Fruit fly (Drosophila melanogaster) whole organism, embryonic: Measurements from ENCODE around the gene CG42487.

ENCODE experiments used
- Atf-2 ChIP-seq: fragments of 200-800 bp; sonication (Bioruptor generic); optimal IDR thresholded peaks from 2 replicates; lab custom pipeline; 2016; ENCODE audit warnings: missing biosample characterization, missing genetic modification characterization
- Bdp1 ChIP-seq: fragments of 200-800 bp; sonication (Bioruptor generic); optimal IDR thresholded peaks from 3 replicates; lab custom pipeline; 2016; ENCODE audit warnings: missing biosample characterization, missing genetic modification characterization
- C15 ChIP-seq: fragments of 200-800 bp; sonication (Bioruptor generic); IDR thresholded peaks from 3 replicates; pipeline ENCODE4 v1.3.6; 2022; ENCODE audit warnings: missing biosample characterization, missing genetic modification characterization
- CG10366 ChIP-seq: fragments of 200-800 bp; sonication (Bioruptor generic); IDR thresholded peaks from 2 replicates; pipeline ENCODE4 v1.3.6; 2022; ENCODE audit warnings: missing biosample characterization, missing genetic modification characterization
- CG12219 ChIP-seq: fragments of 200-800 bp; sonication (Bioruptor generic); optimal IDR thresholded peaks from 3 replicates; lab custom pipeline; 2018; ENCODE audit warnings: missing biosample characterization, mild to moderate bottlenecking, missing genetic modification characterization
- CG13624 ChIP-seq: fragments of 200-800 bp; sonication (Bioruptor generic); optimal IDR thresholded peaks from 2 replicates; lab custom pipeline; 2016; ENCODE audit warnings: missing biosample characterization, missing genetic modification characterization
- CG14667 ChIP-seq: fragments of 200-800 bp; sonication (Bioruptor generic); IDR thresholded peaks from 2 replicates; pipeline ENCODE4 v1.3.6; 2022; ENCODE audit warnings: missing biosample characterization, missing genetic modification characterization
- CG16815 ChIP-seq: fragments of 200-800 bp; sonication (Bioruptor generic); optimal IDR thresholded peaks from 3 replicates; lab custom pipeline; 2017; ENCODE audit warnings: missing biosample characterization, mild to moderate bottlenecking, missing genetic modification characterization
- CG18476 ChIP-seq: fragments of 200-800 bp; sonication (Bioruptor generic); optimal IDR thresholded peaks from 2 replicates; lab custom pipeline; 2016; ENCODE audit warnings: missing biosample characterization, mild to moderate bottlenecking, missing genetic modification characterization
- CG31388 ChIP-seq: fragments of 200-800 bp; sonication (Bioruptor generic); optimal IDR thresholded peaks from 2 replicates; lab custom pipeline; 2016; ENCODE audit warnings: missing biosample characterization, missing genetic modification characterization
- CG3838 ChIP-seq: fragments of 200-800 bp; sonication (Bioruptor generic); optimal IDR thresholded peaks from 3 replicates; lab custom pipeline; 2016; ENCODE audit warnings: missing biosample characterization, missing genetic modification characterization
- CG4617 ChIP-seq: fragments of 200-800 bp; sonication (Bioruptor generic); optimal IDR thresholded peaks from 3 replicates; lab custom pipeline; 2016; ENCODE audit warnings: missing biosample characterization, missing genetic modification characterization, borderline replicate concordance
- CG5953 ChIP-seq: fragments of 200-800 bp; sonication (Bioruptor generic); IDR thresholded peaks from 2 replicates; pipeline ENCODE4 v1.3.6; 2022; ENCODE audit warnings: missing biosample characterization, missing genetic modification characterization
- CG6272 ChIP-seq: fragments of 200-800 bp; sonication (Bioruptor generic); IDR thresholded peaks from 2 replicates; pipeline ENCODE4 v1.3.6; 2022; ENCODE audit warnings: missing biosample characterization, missing genetic modification characterization
- CG6813 ChIP-seq: fragments of 200-800 bp; sonication (Bioruptor generic); optimal IDR thresholded peaks from 2 replicates; lab custom pipeline; 2017; ENCODE audit warnings: missing biosample characterization, missing genetic modification characterization, mild to moderate bottlenecking, moderate library complexity, missing genetic modification reagents
- CG8281 ChIP-seq: fragments of 200-800 bp; sonication (Bioruptor generic); optimal IDR thresholded peaks from 2 replicates; lab custom pipeline; 2018; ENCODE audit warnings: missing biosample characterization, mild to moderate bottlenecking, missing genetic modification characterization, moderate library complexity
- D19B ChIP-seq: fragments of 200-800 bp; sonication (Bioruptor generic); optimal IDR thresholded peaks from 2 replicates; lab custom pipeline; 2017; ENCODE audit warnings: missing biosample characterization, mild to moderate bottlenecking, missing genetic modification characterization
- Dref ChIP-seq: fragments of 200-800 bp; sonication (Bioruptor generic); IDR thresholded peaks from 2 replicates; pipeline ENCODE4 v1.3.6; 2022; ENCODE audit warnings: missing biosample characterization, missing genetic modification characterization
- ERR ChIP-seq: fragments of 200-800 bp; sonication (Bioruptor generic); optimal IDR thresholded peaks from 2 replicates; lab custom pipeline; 2016; ENCODE audit warnings: missing biosample characterization, missing genetic modification characterization
- Fer1 ChIP-seq: fragments of 200-800 bp; sonication (Bioruptor generic); optimal IDR thresholded peaks from 2 replicates; lab custom pipeline; 2017; ENCODE audit warnings: missing biosample characterization, mild to moderate bottlenecking, missing genetic modification characterization
- HHEX ChIP-seq: fragments of 200-800 bp; sonication (Bioruptor generic); optimal IDR thresholded peaks from 3 replicates; lab custom pipeline; 2017; ENCODE audit warnings: missing biosample characterization, mild to moderate bottlenecking, missing genetic modification characterization, missing genetic modification reagents
- HmgD ChIP-seq: fragments of 200-800 bp; sonication (Bioruptor generic); optimal IDR thresholded peaks from 3 replicates; lab custom pipeline; 2016; ENCODE audit warnings: missing biosample characterization, missing genetic modification characterization
- Hmr ChIP-seq: fragments of 200-800 bp; sonication (Bioruptor generic); optimal IDR thresholded peaks from 3 replicates; lab custom pipeline; 2017; ENCODE audit warnings: mild to moderate bottlenecking, missing biosample characterization, missing genetic modification reagents, missing genetic modification characterization
- Hr78 ChIP-seq, 2 experiments: fragments of 200-800 bp in 1 of 2; fragments of >200 bp in 1 of 2; sonication (Bioruptor generic) in 1 of 2; optimal IDR thresholded peaks; 2 replicates each; lab custom pipeline; 2017 to 2019; ENCODE audit warnings: missing biosample characterization in 2 of 2, missing genetic modification characterization in 2 of 2, mild to moderate bottlenecking in 1 of 2, moderate library complexity in 1 of 2
- NC2α ChIP-seq: fragments of 200-800 bp; sonication (Bioruptor generic); optimal IDR thresholded peaks from 2 replicates; lab custom pipeline; 2016; ENCODE audit warnings: missing biosample characterization, missing genetic modification characterization
- NC2β ChIP-seq: fragments of 200-800 bp; sonication (Bioruptor generic); optimal IDR thresholded peaks from 2 replicates; lab custom pipeline; 2016; ENCODE audit warnings: missing biosample characterization, missing genetic modification characterization
- Neu2 ChIP-seq: fragments of 200-800 bp; sonication (Bioruptor generic); optimal IDR thresholded peaks from 3 replicates; lab custom pipeline; 2016; ENCODE audit warnings: missing biosample characterization, missing genetic modification characterization, borderline replicate concordance
- Nf-YB ChIP-seq: fragments of 200-800 bp; sonication (Bioruptor generic); optimal IDR thresholded peaks from 3 replicates; lab custom pipeline; 2019; ENCODE audit warnings: missing biosample characterization, mild to moderate bottlenecking, missing genetic modification characterization, moderate library complexity
- Nf-YC ChIP-seq: fragments of 200-800 bp; optimal IDR thresholded peaks from 3 replicates; lab custom pipeline; 2019; ENCODE audit warnings: missing biosample characterization, mild to moderate bottlenecking, missing genetic modification characterization, moderate library complexity
- YL-1 ChIP-seq: fragments of 200-800 bp; sonication (Bioruptor generic); optimal IDR thresholded peaks from 3 replicates; lab custom pipeline; 2017; ENCODE audit warnings: missing biosample characterization, mild to moderate bottlenecking, missing genetic modification characterization
- ash1 ChIP-seq: fragments of 200-800 bp; sonication (Bioruptor generic); optimal IDR thresholded peaks from 2 replicates; lab custom pipeline; 2018; ENCODE audit warnings: missing biosample characterization, mild to moderate bottlenecking, missing genetic modification characterization
- bsh ChIP-seq, 2 experiments: fragments of 200-800 bp; sonication (Bioruptor generic); optimal IDR thresholded peaks; 2 replicates each; lab custom pipeline; 2017 to 2018; ENCODE audit warnings: mild to moderate bottlenecking in 2 of 2, missing biosample characterization in 2 of 2, missing genetic modification characterization in 2 of 2, moderate library complexity in 1 of 2
- chm ChIP-seq: fragments of 200-800 bp; sonication (Bioruptor generic); IDR thresholded peaks from 2 replicates; pipeline ENCODE4 v1.3.6; 2022; ENCODE audit warnings: missing biosample characterization, missing genetic modification characterization
- ci ChIP-seq: fragments of 200-800 bp; sonication (Bioruptor generic); IDR thresholded peaks from 3 replicates; pipeline ENCODE4 v1.3.6; 2022; ENCODE audit warnings: missing biosample characterization, missing genetic modification characterization
- cwo ChIP-seq: fragments of 200-800 bp; sonication (Bioruptor generic); optimal IDR thresholded peaks from 3 replicates; lab custom pipeline; 2017; ENCODE audit warnings: missing biosample characterization, missing genetic modification characterization, mild to moderate bottlenecking, moderate library complexity, missing genetic modification reagents
- dysf ChIP-seq: fragments of 200-800 bp; sonication (Bioruptor generic); IDR thresholded peaks from 3 replicates; pipeline ENCODE4 v1.3.6; 2022; ENCODE audit warnings: missing biosample characterization, missing genetic modification characterization
- eyg ChIP-seq: fragments of 200-800 bp; sonication (Bioruptor generic); optimal IDR thresholded peaks from 3 replicates; lab custom pipeline; 2016; ENCODE audit warnings: missing biosample characterization, missing genetic modification characterization
- gsb-n ChIP-seq: fragments of 200-800 bp; sonication (Bioruptor generic); optimal IDR thresholded peaks from 3 replicates; lab custom pipeline; 2018; ENCODE audit warnings: missing biosample characterization, mild to moderate bottlenecking, missing genetic modification characterization
- hbn ChIP-seq: fragments of 200-800 bp; sonication (Bioruptor generic); IDR thresholded peaks from 2 replicates; pipeline ENCODE4 v1.3.6; 2022; ENCODE audit warnings: missing biosample characterization, missing genetic modification characterization; ENCODE audit not compliant: partially characterized antibody
- jumu ChIP-seq: fragments of 200-800 bp; sonication (Bioruptor generic); optimal IDR thresholded peaks from 3 replicates; lab custom pipeline; 2016; ENCODE audit warnings: missing biosample characterization, missing genetic modification characterization
- lilli ChIP-seq: fragments of 200-800 bp; sonication (Bioruptor generic); optimal IDR thresholded peaks from 3 replicates; lab custom pipeline; 2016; ENCODE audit warnings: missing biosample characterization, missing genetic modification characterization
- maf-S ChIP-seq: fragments of 200-800 bp; sonication (Bioruptor generic); optimal IDR thresholded peaks from 2 replicates; lab custom pipeline; 2016; ENCODE audit warnings: missing biosample characterization, missing genetic modification characterization
- odd ChIP-seq: fragments of 200-800 bp; sonication (Bioruptor generic); optimal IDR thresholded peaks from 2 replicates; lab custom pipeline; 2017; ENCODE audit warnings: missing biosample characterization, mild to moderate bottlenecking, missing genetic modification characterization
- otp ChIP-seq: fragments of 200-800 bp; sonication (Bioruptor generic); IDR thresholded peaks from 3 replicates; pipeline ENCODE4, ENCODE4 v1.3.6; 2022; ENCODE audit warnings: missing biosample characterization, missing genetic modification characterization
- psq ChIP-seq: fragments of 200-800 bp; sonication (Bioruptor generic); optimal IDR thresholded peaks from 2 replicates; lab custom pipeline; 2017; ENCODE audit warnings: missing biosample characterization, missing genetic modification characterization
- run ChIP-seq: fragments of 200-800 bp; sonication (Bioruptor generic); optimal IDR thresholded peaks from 3 replicates; lab custom pipeline; 2018; ENCODE audit warnings: missing biosample characterization, mild to moderate bottlenecking, missing genetic modification characterization
- tup ChIP-seq: fragments of 200-800 bp; sonication (Bioruptor generic); optimal IDR thresholded peaks from 2 replicates; lab custom pipeline; 2016; ENCODE audit warnings: missing biosample characterization, mild to moderate bottlenecking, missing genetic modification characterization, moderate library complexity
- zfh1 ChIP-seq: fragments of 200-800 bp; sonication (Bioruptor generic); IDR thresholded peaks from 3 replicates; pipeline ENCODE4 v1.3.6; 2022; ENCODE audit warnings: missing biosample characterization, missing genetic modification characterization

CG42487 gene

DNA sequence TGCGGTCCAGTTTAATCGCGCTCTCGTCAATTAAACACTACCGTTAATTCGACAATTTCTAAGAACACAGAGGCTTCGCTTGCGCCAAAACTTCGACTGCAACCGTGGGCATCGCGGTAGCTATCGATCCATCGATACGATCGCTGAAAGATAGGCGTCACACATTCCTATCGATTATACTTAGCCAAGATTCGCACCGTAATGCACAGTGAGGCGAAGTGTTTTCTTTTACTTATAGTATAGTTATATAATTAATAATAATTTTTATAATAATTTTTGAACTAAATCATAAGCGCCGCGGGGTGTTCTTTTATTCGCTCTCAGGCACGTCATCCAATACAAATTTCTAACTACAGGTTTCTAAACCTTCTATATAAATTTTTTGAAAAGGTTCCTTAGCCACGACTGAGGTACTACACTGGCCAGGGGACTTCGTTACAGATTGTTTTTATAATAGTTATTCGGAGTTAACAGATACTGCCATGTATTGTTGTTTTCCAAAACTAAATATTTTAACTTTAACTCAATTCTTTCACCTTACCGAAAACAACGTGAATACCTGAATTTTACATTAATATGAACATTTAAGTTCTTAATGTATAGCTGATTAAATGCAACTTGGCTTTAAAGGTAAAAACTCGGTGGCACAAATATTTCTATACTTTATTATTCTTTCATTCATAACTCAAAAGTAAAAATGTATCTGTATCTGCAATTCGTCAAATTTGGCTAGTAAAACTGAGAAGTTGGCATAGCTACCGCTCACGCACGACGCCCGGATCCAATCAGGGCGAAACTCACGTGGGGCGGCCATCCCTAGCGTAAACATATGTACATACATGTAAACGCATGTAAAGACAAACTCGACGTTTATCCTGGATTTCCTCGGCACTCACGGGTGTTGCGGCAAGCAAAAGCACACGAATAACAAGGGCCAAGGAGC, 21.0 kb downstream of the CG42487 start, which contains the start of the genes NSD and BOD1 (continued):
- peak; percentile 70; the same call in 1 of the 3 replicates for TF ChIP-seq zfh1 (GFP tag; lab: Robert Waterston, UW)
- peak; percentile 1 for TF ChIP-seq Fer1 (GFP tag; lab: Kevin White, UChicago)
- peak; percentile 41 for TF ChIP-seq CG16815
- TF ChIP-seq CG8281: no peak
- TF ChIP-seq dysf (GFP tag; lab: Robert Waterston, UW): peak; percentile 71
- TF ChIP-seq CG4617 (GFP tag; lab: Kevin White, UChicago): peak; percentile 77
- no peak for TF ChIP-seq CG3838
- TF ChIP-seq Atf-2 (GFP tag; lab: Kevin White, UChicago): no peak
- TF ChIP-seq otp (GFP tag; lab: Robert Waterston, UW): no peak
- peak; percentile 56 for TF ChIP-seq Hmr (GFP tag; lab: Kevin White, UChicago)
- TF ChIP-seq hbn: peak; percentile 86
- peak; percentile 68 for TF ChIP-seq YL-1 (GFP tag; lab: Kevin White, UChicago)
- peak; percentile 2 for TF ChIP-seq Nf-YC (tag; lab: Kevin White, UChicago)
- no peak for TF ChIP-seq chm (GFP tag; lab: Robert Waterston, UW)
- TF ChIP-seq D19B (GFP tag; lab: Kevin White, UChicago): no peak
- TF ChIP-seq CG12219 (GFP tag; lab: Kevin White, UChicago): no peak
- no peak for TF ChIP-seq Hr78 (GFP tag; optimal IDR thresholded peaks at IDR 0.05; lab: Kevin White, UChicago)
- TF ChIP-seq CG6813 (GFP tag; lab: Kevin White, UChicago): peak; percentile 21
- TF ChIP-seq CG10366 (GFP tag; lab: Robert Waterston, UW): peak; percentile 68
- peak; percentile 19 for TF ChIP-seq HmgD (GFP tag; lab: Kevin White, UChicago)
- TF ChIP-seq maf-S: no peak
- TF ChIP-seq HHEX (GFP tag; lab: Kevin White, UChicago): peak; percentile 28
- TF ChIP-seq ash1: no peak
- peak; percentile 6 for TF ChIP-seq jumu (GFP tag; lab: Kevin White, UChicago)
- TF ChIP-seq run (tag; lab: Kevin White, UChicago): no peak
- TF ChIP-seq eyg (GFP tag; lab: Kevin White, UChicago): no peak
- peak; percentile 100 for TF ChIP-seq Dref (GFP tag; lab: Robert Waterston, UW)
- no peak for TF ChIP-seq ERR (GFP tag; lab: Kevin White, UChicago)
- peak; percentile 58 for TF ChIP-seq CG14667 (GFP tag; lab: Robert Waterston, UW)
- TF ChIP-seq CG18476 (GFP tag; lab: Kevin White, UChicago): no peak
- no peak for TF ChIP-seq cwo (GFP tag; lab: Kevin White, UChicago)
- TF ChIP-seq Bdp1 (GFP tag; lab: Kevin White, UChicago): no peak
- TF ChIP-seq C15 (GFP tag; lab: Robert Waterston, UW): 0 out of 3 replicates have a peak, but pooled peaks have one; percentile 31
- TF ChIP-seq NC2α (GFP tag; lab: Kevin White, UChicago): no peak
- TF ChIP-seq psq (GFP tag; lab: Kevin White, UChicago): no peak
- no peak for TF ChIP-seq CG31388 (GFP tag; lab: Kevin White, UChicago)
- no peak for TF ChIP-seq NC2β (GFP tag; lab: Kevin White, UChicago)
- peak; percentile 40 for TF ChIP-seq lilli (GFP tag; lab: Kevin White, UChicago)
- peak in 1 of 2 experiments; percentile 51 for TF ChIP-seq bsh (GFP tag; optimal IDR thresholded peaks at IDR 0.05; lab: Kevin White, UChicago)
- peak; percentile 79 for TF ChIP-seq CG6272 (GFP tag; lab: Robert Waterston, UW)
- TF ChIP-seq tup (GFP tag; lab: Kevin White, UChicago): peak; percentile 14
- no peak for TF ChIP-seq odd (GFP tag; lab: Kevin White, UChicago)
- no peak for TF ChIP-seq gsb-n
- peak; percentile 57 for TF ChIP-seq ci (GFP tag; lab: Robert Waterston, UW)
- no peak for TF ChIP-seq Nf-YB (GFP tag; lab: Kevin White, UChicago)
- no peak for TF ChIP-seq Neu2 (GFP tag; lab: Kevin White, UChicago)
- TF ChIP-seq CG13624: peak; percentile 28
- TF ChIP-seq CG5953 (GFP tag; lab: Robert Waterston, UW): peak; percentile 34; the same call in 1 of the 2 replicates
